Fruit fly (Drosophila melanogaster): ENCODE data around the gene CG6650.

Gene CG6650

DNA sequence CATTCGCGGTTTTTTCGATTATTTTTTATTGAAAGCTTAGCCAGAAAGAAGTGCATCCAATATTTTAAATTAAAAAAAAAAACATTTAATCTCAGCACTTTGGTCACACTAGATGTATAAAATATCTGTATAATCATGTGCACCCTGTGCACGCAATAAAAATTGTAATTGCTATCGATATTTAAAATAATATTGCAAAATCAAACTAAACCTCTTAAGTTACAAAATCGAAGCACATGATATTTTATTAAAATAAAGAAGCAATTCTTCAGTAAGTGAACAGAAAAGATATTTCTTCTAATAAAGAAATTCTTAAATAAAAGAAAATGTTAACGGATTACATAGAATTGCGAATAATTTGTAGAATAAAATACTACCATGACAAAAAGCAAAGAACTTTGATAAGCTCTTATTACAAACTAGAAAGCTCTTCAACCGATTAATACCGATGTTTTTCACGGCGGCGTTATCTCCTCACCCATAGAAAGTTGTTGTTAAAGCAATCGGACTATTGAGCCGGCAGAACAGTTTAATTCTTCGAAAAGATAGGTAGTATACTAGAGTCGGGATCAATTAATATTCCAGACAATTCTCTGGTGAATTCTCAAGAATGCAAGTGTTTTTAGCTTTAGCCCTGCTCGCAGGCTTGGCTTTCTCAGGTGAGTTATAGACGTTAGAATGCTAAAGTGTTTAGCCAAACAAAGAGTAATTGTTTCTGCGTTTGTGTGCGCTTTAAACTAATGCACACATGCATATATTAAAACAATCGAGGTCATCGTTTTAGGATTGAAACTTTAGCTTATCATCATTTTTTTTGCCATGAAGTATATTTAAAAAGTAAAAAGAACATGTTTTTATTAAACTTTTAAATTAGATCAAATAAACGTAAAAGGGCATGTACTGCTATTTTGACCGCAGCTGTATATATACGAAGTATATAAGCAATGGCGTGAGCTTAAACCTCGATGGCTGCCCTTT lies 37.2 kb upstream of the CG6650 start, which contains the start of gene CtsK1 (continued):
- TF ChIP-seq MESR4 (GFP tag; optimal IDR thresholded peaks at IDR 0.05): no peak
- peak; percentile 19 for TF ChIP-seq dmrt99B (tag; optimal IDR thresholded peaks at IDR 0.05)
- peak; percentile 54 for TF ChIP-seq sqz (GFP tag; optimal IDR thresholded peaks at IDR 0.05)
- TF ChIP-seq CG4730 (GFP tag; IDR thresholded peaks at IDR 0.05): no peak
- peak; percentile 53; the same call in 1 of the 3 replicates for TF ChIP-seq HLH4C (GFP tag; IDR thresholded peaks at IDR 0.05; ENCODE audit: partially characterized antibody)
- no peak for TF ChIP-seq CG1529 (GFP tag; optimal IDR thresholded peaks at IDR 0.05)
- TF ChIP-seq BtbVII (GFP tag; optimal IDR thresholded peaks at IDR 0.05): no peak
- TF ChIP-seq slp2 (GFP tag; optimal IDR thresholded peaks at IDR 0.05): no peak
- TF ChIP-seq Ets65A (GFP tag): no peak
- TF ChIP-seq CG14860 (GFP tag; IDR thresholded peaks at IDR 0.05; ENCODE audit: partially characterized antibody): peak; percentile 40; the same call in 2 of the 3 replicates
- TF ChIP-seq CG30020 (tag; optimal IDR thresholded peaks at IDR 0.05): peak; percentile 8
- no peak for TF ChIP-seq CG7556 (GFP tag; optimal IDR thresholded peaks at IDR 0.05)
- peak; percentile 30 for TF ChIP-seq CG13424 (tag; optimal IDR thresholded peaks at IDR 0.05)
- no peak for TF ChIP-seq CG7987 (GFP tag; optimal IDR thresholded peaks at IDR 0.05)
- no peak for TF ChIP-seq CG8765 (GFP tag; IDR thresholded peaks at IDR 0.05)
- peak; percentile 69 for TF ChIP-seq amos (GFP tag; IDR thresholded peaks at IDR 0.05; ENCODE audit: partially characterized antibody)
- peak; percentile 2 for TF ChIP-seq CG3995 (GFP tag; optimal IDR thresholded peaks at IDR 0.05)
- no peak for TF ChIP-seq CG7745 (tag; optimal IDR thresholded peaks at IDR 0.05)
- TF ChIP-seq Dbx (GFP tag; IDR thresholded peaks at IDR 0.05): peak; percentile 36; the same call in 1 of the 3 replicates
- peak; percentile 72; the same call in 1 of the 2 replicates for TF ChIP-seq Bgb (GFP tag; IDR thresholded peaks at IDR 0.05; ENCODE audit: partially characterized antibody)
- no peak for TF ChIP-seq Hr78 (GFP tag; optimal IDR thresholded peaks at IDR 0.05)
- TF ChIP-seq Hsf (GFP tag; optimal IDR thresholded peaks at IDR 0.05): peak; percentile 14
- peak; percentile 21 for TF ChIP-seq CTCF (GFP tag; optimal IDR thresholded peaks at IDR 0.05)
- no peak for TF ChIP-seq CrebB (tag; optimal IDR thresholded peaks at IDR 0.05)
- peak; percentile 34 for TF ChIP-seq CG2120 (GFP tag; optimal IDR thresholded peaks at IDR 0.05)
- no peak for TF ChIP-seq peb (GFP tag; IDR thresholded peaks at IDR 0.05)
- TF ChIP-seq CG16813 (GFP tag; IDR thresholded peaks at IDR 0.05; ENCODE audit: partially characterized antibody): peak; percentile 48
- TF ChIP-seq Hey (tag; optimal IDR thresholded peaks at IDR 0.05): no peak
- peak; percentile 6 for TF ChIP-seq CG10979 (tag; optimal IDR thresholded peaks at IDR 0.05)
- 0 out of 2 replicates have a peak, but pooled peaks have one; percentile 12 for TF ChIP-seq CG2129 (GFP tag; IDR thresholded peaks at IDR 0.05; ENCODE audit: partially characterized antibody)
- TF ChIP-seq Taf1 (GFP tag; IDR thresholded peaks at IDR 0.05): peak; percentile 23; the same call in 1 of the 2 replicates
- peak; percentile 98 for TF ChIP-seq stwl (tag; optimal IDR thresholded peaks at IDR 0.05)
- TF ChIP-seq CG17361 (GFP tag; IDR thresholded peaks at IDR 0.05): peak; percentile 62; the same call in 2 of the 3 replicates
- peak; percentile 47; the same call in 1 of the 2 replicates for TF ChIP-seq sna (GFP tag; IDR thresholded peaks at IDR 0.05; ENCODE audit: partially characterized antibody)
- TF ChIP-seq CG9797 (GFP tag; optimal IDR thresholded peaks at IDR 0.05): no peak
- TF ChIP-seq cwo (GFP tag; optimal IDR thresholded peaks at IDR 0.05): no peak
- peak; percentile 44 for TF ChIP-seq CG7839 (tag; optimal IDR thresholded peaks at IDR 0.05)
- no peak for TF ChIP-seq Adf1 (GFP tag; IDR thresholded peaks at IDR 0.05)
- no peak for TF ChIP-seq al (GFP tag; IDR thresholded peaks at IDR 0.05)
- no peak for TF ChIP-seq CG33557 (GFP tag; optimal IDR thresholded peaks at IDR 0.05)
- TF ChIP-seq CG10147 (GFP tag; optimal IDR thresholded peaks at IDR 0.05): peak; percentile 44
- no peak for TF ChIP-seq CG17328 (GFP tag; IDR thresholded peaks at IDR 0.05)
- TF ChIP-seq gce (GFP tag; IDR thresholded peaks at IDR 0.05): 0 out of 3 replicates have a peak, but pooled peaks have one; percentile 27
- TF ChIP-seq pan (optimal IDR thresholded peaks at IDR 0.05): no peak
- peak in 1 of 2 experiments; percentile 74 for TF ChIP-seq pan (GFP tag; optimal IDR thresholded peaks at IDR 0.05 in 1 of 2, IDR thresholded peaks at IDR 0.05 in 1 of 2)
- TF ChIP-seq Six4 (GFP tag; optimal IDR thresholded peaks at IDR 0.05): no peak
- TF ChIP-seq Ssrp (tag; optimal IDR thresholded peaks at IDR 0.05): no peak

All from whole organism, embryonic.